Fruit fly (Drosophila melanogaster) whole organism, embryonic: ENCODE results near the gene CG31275.
A peak's percentile ranks its signal among the peaks of the same experiment; 100 is the strongest.

Source experiments
- CG10431 ChIP-seq: fragments of 200-800 bp; sonication (Bioruptor generic); optimal IDR thresholded peaks from 3 replicates; lab custom pipeline; 2018; ENCODE audit warnings: missing biosample characterization, mild to moderate bottlenecking, missing genetic modification characterization
- CG11723 ChIP-seq: fragments of 200-800 bp; sonication (Bioruptor generic); optimal IDR thresholded peaks from 2 replicates; lab custom pipeline; 2017; ENCODE audit warnings: missing biosample characterization, mild to moderate bottlenecking, missing genetic modification characterization
- CG14014 ChIP-seq: fragments of 200-800 bp; sonication (Bioruptor generic); IDR thresholded peaks from 2 replicates; pipeline ENCODE4 v1.3.6; 2022; ENCODE audit warnings: missing biosample characterization, missing genetic modification characterization
- CG14441 ChIP-seq: fragments of 200-800 bp; sonication (Bioruptor generic); IDR thresholded peaks from 2 replicates; pipeline ENCODE4 v1.3.6; 2022; ENCODE audit warnings: missing biosample characterization, missing genetic modification characterization
- CG15073 ChIP-seq: fragments of 200-800 bp; sonication (Bioruptor generic); optimal IDR thresholded peaks from 2 replicates; lab custom pipeline; 2016; ENCODE audit warnings: missing biosample characterization, missing genetic modification characterization
- CG15514 ChIP-seq: fragments of 200-800 bp; sonication (Bioruptor generic); optimal IDR thresholded peaks from 3 replicates; lab custom pipeline; 2017; ENCODE audit warnings: missing biosample characterization, missing genetic modification characterization, mild to moderate bottlenecking, moderate library complexity, missing genetic modification reagents
- CG1792 ChIP-seq: fragments of 200-800 bp; sonication (Bioruptor generic); optimal IDR thresholded peaks from 2 replicates; lab custom pipeline; 2016; ENCODE audit warnings: missing biosample characterization, missing genetic modification characterization
- CG2678 ChIP-seq: fragments of 200-800 bp; sonication (Bioruptor generic); optimal IDR thresholded peaks from 3 replicates; lab custom pipeline; 2019; ENCODE audit warnings: missing biosample characterization, mild to moderate bottlenecking, missing genetic modification characterization, moderate library complexity
- CG32532 ChIP-seq: fragments of 200-800 bp; sonication (Bioruptor generic); IDR thresholded peaks from 2 replicates; pipeline ENCODE4 v1.3.6; 2022; ENCODE audit warnings: missing biosample characterization, missing genetic modification characterization
- CG3407 ChIP-seq: fragments of 200-800 bp; sonication (Bioruptor generic); optimal IDR thresholded peaks from 2 replicates; lab custom pipeline; 2018; ENCODE audit warnings: missing biosample characterization, mild to moderate bottlenecking, missing genetic modification characterization
- CG34376 ChIP-seq: fragments of 200-800 bp; sonication (Bioruptor generic); optimal IDR thresholded peaks from 2 replicates; lab custom pipeline; 2018; ENCODE audit warnings: missing biosample characterization, mild to moderate bottlenecking, missing genetic modification characterization
- CG7556 ChIP-seq: fragments of 200-800 bp; sonication (Bioruptor generic); optimal IDR thresholded peaks from 2 replicates; lab custom pipeline; 2017; ENCODE audit warnings: missing biosample characterization, mild to moderate bottlenecking, missing genetic modification characterization
- CG7928 ChIP-seq: fragments of 200-800 bp; sonication (Bioruptor generic); optimal IDR thresholded peaks from 2 replicates; lab custom pipeline; 2017; ENCODE audit warnings: missing biosample characterization, mild to moderate bottlenecking, missing genetic modification characterization
- CG8478 ChIP-seq: fragments of >200 bp; optimal IDR thresholded peaks from 2 replicates; lab custom pipeline; 2018
- Chrac-16 ChIP-seq: fragments of 200-800 bp; sonication (Bioruptor generic); optimal IDR thresholded peaks from 3 replicates; lab custom pipeline; 2016; ENCODE audit warnings: missing biosample characterization, missing genetic modification characterization
- CrebB ChIP-seq: fragments of 200-800 bp; sonication (Bioruptor generic); optimal IDR thresholded peaks from 3 replicates; lab custom pipeline; 2018; ENCODE audit warnings: missing biosample characterization, mild to moderate bottlenecking, missing genetic modification characterization
- D ChIP-seq, 2 experiments: fragments of 200-800 bp in 1 of 2; fragments of >200 bp in 1 of 2; sonication (Bioruptor generic) in 1 of 2; optimal IDR thresholded peaks; 2 replicates in 1 of 2; 3 replicates in 1 of 2; lab custom pipeline; 2017; ENCODE audit warnings: mild to moderate bottlenecking in 1 of 2, missing biosample characterization in 1 of 2, missing genetic modification characterization in 1 of 2, missing genetic modification reagents in 1 of 2
- D19B ChIP-seq: fragments of 200-800 bp; sonication (Bioruptor generic); optimal IDR thresholded peaks from 2 replicates; lab custom pipeline; 2017; ENCODE audit warnings: missing biosample characterization, mild to moderate bottlenecking, missing genetic modification characterization
- Dad ChIP-seq: fragments of 200-800 bp; sonication (Bioruptor generic); optimal IDR thresholded peaks from 3 replicates; lab custom pipeline; 2016; ENCODE audit warnings: missing biosample characterization, missing genetic modification characterization
- Dfd ChIP-seq, 2 experiments: fragments of >200 bp; optimal IDR thresholded peaks; 2 replicates each; lab custom pipeline; 2017; ENCODE audit warnings: missing biosample characterization in 2 of 2, missing genetic modification characterization in 2 of 2
- Dip2 ChIP-seq: fragments of 200-800 bp; sonication (Bioruptor generic); IDR thresholded peaks from 2 replicates; pipeline ENCODE4 v1.3.6; 2022; ENCODE audit warnings: missing biosample characterization, missing genetic modification characterization
- ERR ChIP-seq: fragments of 200-800 bp; sonication (Bioruptor generic); optimal IDR thresholded peaks from 2 replicates; lab custom pipeline; 2016; ENCODE audit warnings: missing biosample characterization, missing genetic modification characterization
- Ets97D ChIP-seq: fragments of 200-800 bp; sonication (Bioruptor generic); optimal IDR thresholded peaks from 3 replicates; lab custom pipeline; 2016; ENCODE audit warnings: missing biosample characterization, missing genetic modification characterization
- Hr39 ChIP-seq: fragments of >200 bp; optimal IDR thresholded peaks from 2 replicates; lab custom pipeline; 2017
- Hr51 ChIP-seq, 2 experiments: fragments of 200-800 bp; sonication (Bioruptor generic); optimal IDR thresholded peaks; 2 replicates in 1 of 2; 3 replicates in 1 of 2; lab custom pipeline; 2016 to 2018; ENCODE audit warnings: missing biosample characterization in 2 of 2, missing genetic modification characterization in 2 of 2, mild to moderate bottlenecking in 1 of 2, moderate library complexity in 1 of 2
- Max ChIP-seq: fragments of 200-800 bp; sonication (Bioruptor generic); optimal IDR thresholded peaks from 2 replicates; lab custom pipeline; 2016; ENCODE audit warnings: missing biosample characterization, mild to moderate bottlenecking, missing genetic modification characterization
- Med ChIP-seq: fragments of 200-800 bp; sonication (Bioruptor generic); peaks from one replicate; lab custom pipeline; 2016; ENCODE audit warnings: missing biosample characterization, missing genetic modification characterization, mild to moderate bottlenecking, inconsistent platforms, moderate library complexity
- Neu2 ChIP-seq: fragments of 200-800 bp; sonication (Bioruptor generic); optimal IDR thresholded peaks from 3 replicates; lab custom pipeline; 2016; ENCODE audit warnings: missing biosample characterization, missing genetic modification characterization, borderline replicate concordance
- Optix ChIP-seq: fragments of 200-800 bp; sonication (Bioruptor generic); IDR thresholded peaks from 3 replicates; pipeline ENCODE4 v1.3.6; 2022; ENCODE audit warnings: missing biosample characterization, missing genetic modification characterization
- Poxn ChIP-seq: fragments of 200-800 bp; sonication (Bioruptor generic); IDR thresholded peaks from 2 replicates; pipeline ENCODE4 v1.3.6; 2022; ENCODE audit warnings: missing biosample characterization, missing genetic modification characterization
- Rx ChIP-seq: fragments of 200-800 bp; sonication (Bioruptor generic); IDR thresholded peaks from 2 replicates; pipeline ENCODE4 v1.3.6; 2022; ENCODE audit warnings: missing biosample characterization, missing genetic modification characterization
- Side ChIP-seq: fragments of 200-800 bp; sonication (Bioruptor generic); optimal IDR thresholded peaks from 2 replicates; lab custom pipeline; 2016; ENCODE audit warnings: missing biosample characterization, missing genetic modification characterization
- Sin3A ChIP-seq: fragments of >200 bp; optimal IDR thresholded peaks from 2 replicates; lab custom pipeline; 2018
- ab ChIP-seq: fragments of 200-800 bp; sonication (Bioruptor generic); optimal IDR thresholded peaks from 2 replicates; lab custom pipeline; 2016; ENCODE audit warnings: missing biosample characterization, missing genetic modification characterization
- ara ChIP-seq: fragments of 200-800 bp; sonication (Bioruptor generic); IDR thresholded peaks from 2 replicates; pipeline ENCODE4 v1.3.6; 2022; ENCODE audit warnings: missing biosample characterization, missing genetic modification characterization
- dmrt11E ChIP-seq: fragments of 200-800 bp; sonication (Bioruptor generic); optimal IDR thresholded peaks from 3 replicates; lab custom pipeline; 2018; ENCODE audit warnings: missing biosample characterization, mild to moderate bottlenecking, missing genetic modification characterization, moderate library complexity
- exex ChIP-seq: fragments of 200-800 bp; sonication (Bioruptor generic); optimal IDR thresholded peaks from 4 replicates; lab custom pipeline; 2018; ENCODE audit warnings: missing biosample characterization, mild to moderate bottlenecking, missing genetic modification characterization, moderate library complexity
- gce ChIP-seq: fragments of 200-800 bp; sonication (Bioruptor generic); IDR thresholded peaks from 3 replicates; pipeline ENCODE4 v1.3.6; 2022; ENCODE audit warnings: missing biosample characterization, missing genetic modification characterization
- gro ChIP-seq: fragments of 200-800 bp; sonication (Bioruptor generic); optimal IDR thresholded peaks from 2 replicates; lab custom pipeline; 2016; ENCODE audit warnings: missing biosample characterization, missing genetic modification characterization
- nerfin-2 ChIP-seq: fragments of 200-800 bp; sonication (Bioruptor generic); IDR thresholded peaks from 2 replicates; pipeline ENCODE4 v1.3.6; 2022; ENCODE audit warnings: missing biosample characterization, missing genetic modification characterization; ENCODE audit not compliant: partially characterized antibody
- p53 ChIP-seq: fragments of 200-800 bp; sonication (Bioruptor generic); optimal IDR thresholded peaks from 2 replicates; lab custom pipeline; 2016; ENCODE audit warnings: missing biosample characterization, missing genetic modification characterization
- pan ChIP-seq, 4 experiments: fragments of >200 bp in 3 of 4; fragments of 200-800 bp in 1 of 4; sonication (Bioruptor generic) in 1 of 4; optimal IDR thresholded peaks in 3 of 4; IDR thresholded peaks in 1 of 4; 2 replicates each; pipeline versions ENCODE4 v1.3.6 to Lab custom; 2017 to 2022; ENCODE audit warnings: missing biosample characterization in 2 of 4, missing genetic modification characterization in 2 of 4, mixed read lengths in 1 of 4
- pnt ChIP-seq: fragments of 200-800 bp; sonication (Bioruptor generic); optimal IDR thresholded peaks from 3 replicates; lab custom pipeline; 2016; ENCODE audit warnings: missing biosample characterization, missing genetic modification characterization
- prd ChIP-seq, 3 experiments: fragments of >200 bp in 2 of 3; fragments of 200-800 bp in 1 of 3; sonication (Bioruptor generic) in 1 of 3; optimal IDR thresholded peaks in 2 of 3; IDR thresholded peaks in 1 of 3; 2 replicates in 2 of 3; 3 replicates in 1 of 3; pipeline versions ENCODE4 v1.3.6 to Lab custom; 2017 to 2022; ENCODE audit warnings: missing biosample characterization in 1 of 3, missing genetic modification characterization in 1 of 3
- scrt ChIP-seq: fragments of 200-800 bp; sonication (Bioruptor generic); optimal IDR thresholded peaks from 2 replicates; lab custom pipeline; 2018; ENCODE audit warnings: missing biosample characterization, mild to moderate bottlenecking, missing genetic modification characterization, moderate library complexity
- sens-2 ChIP-seq: fragments of 200-800 bp; sonication (Bioruptor generic); IDR thresholded peaks from 2 replicates; pipeline ENCODE4 v1.3.6; 2022; ENCODE audit warnings: missing biosample characterization, missing genetic modification characterization
- sug ChIP-seq: fragments of 200-800 bp; optimal IDR thresholded peaks from 2 replicates; lab custom pipeline; 2019; ENCODE audit warnings: missing biosample characterization, mild to moderate bottlenecking, missing genetic modification characterization, moderate library complexity
- wor ChIP-seq: fragments of 200-800 bp; sonication (Bioruptor generic); IDR thresholded peaks from 2 replicates; pipeline ENCODE4 v1.3.6; 2022; ENCODE audit warnings: missing biosample characterization, missing genetic modification characterization
- zfh1 ChIP-seq: fragments of 200-800 bp; sonication (Bioruptor generic); IDR thresholded peaks from 3 replicates; pipeline ENCODE4 v1.3.6; 2022; ENCODE audit warnings: missing biosample characterization, missing genetic modification characterization

CG31275 gene

dm6 chr3R:16793935-16794589 is 42.9 kb upstream of the CG31275 start (continued):
- TF ChIP-seq gce (GFP tag; lab: Robert Waterston, UW) (no peak), Hr39 (lab: Kevin White, UChicago) (no peak), CG7928 (GFP tag; lab: Kevin White, UChicago) (no peak), Chrac-16 (peak; percentile 42), Dip2 (GFP tag; lab: Robert Waterston, UW) (no peak), Dfd (GFP tag; optimal IDR thresholded peaks at IDR 0.05; lab: Kevin White, UChicago) (no peak), D19B (GFP tag; lab: Kevin White, UChicago) (peak; percentile 18), CG3407 (GFP tag; lab: Kevin White, UChicago) (peak; percentile 29), sug (tag; lab: Kevin White, UChicago) (no peak), scrt (GFP tag; lab: Kevin White, UChicago) (peak; percentile 56), CG1792 (GFP tag; lab: Kevin White, UChicago) (no peak), CG15073 (GFP tag; lab: Kevin White, UChicago) (no peak), pnt (no peak), Dad (peak; percentile 6), CG11723 (GFP tag; lab: Kevin White, UChicago) (peak; percentile 15), CG32532 (no peak), prd (optimal IDR thresholded peaks at IDR 0.05; lab: Kevin White, UChicago) (no peak), prd (GFP tag; IDR thresholded peaks at IDR 0.05; lab: Robert Waterston, UW) (peak; percentile 56), CG2678 (tag; lab: Kevin White, UChicago) (peak; percentile 86), nerfin-2 (GFP tag; lab: Robert Waterston, UW) (no peak), CG8478 (lab: Kevin White, UChicago) (no peak), CG14441 (GFP tag; lab: Robert Waterston, UW) (0 out of 2 replicates have a peak, but pooled peaks have one; percentile 27), Side (GFP tag; lab: Kevin White, UChicago) (peak; percentile 7), ab (no peak), CG15514 (GFP tag; lab: Kevin White, UChicago) (peak; percentile 54), CG7556 (GFP tag; lab: Kevin White, UChicago) (peak; percentile 87), Poxn (GFP tag; lab: Robert Waterston, UW) (no peak), p53 (GFP tag; lab: Kevin White, UChicago) (no peak), ERR (GFP tag; lab: Kevin White, UChicago) (no peak), Max (GFP tag; lab: Kevin White, UChicago) (peak; percentile 20), CG34376 (GFP tag; lab: Kevin White, UChicago) (peak; percentile 0), ara (GFP tag; lab: Robert Waterston, UW) (no peak), gro (GFP tag; lab: Kevin White, UChicago) (no peak), sens-2 (no peak), dmrt11E (tag; lab: Kevin White, UChicago) (peak; percentile 67), Hr51 (GFP tag; optimal IDR thresholded peaks at IDR 0.05; lab: Kevin White, UChicago) (peak in 1 of 2 experiments; percentile 73), CrebB (tag; lab: Kevin White, UChicago) (no peak), Ets97D (no peak), zfh1 (GFP tag; lab: Robert Waterston, UW) (no peak), CG10431 (no peak), D (optimal IDR thresholded peaks at IDR 0.05; lab: Kevin White, UChicago) (no peak), D (GFP tag; optimal IDR thresholded peaks at IDR 0.05; lab: Kevin White, UChicago) (peak; percentile 63), Optix (no peak), Sin3A (lab: Kevin White, UChicago) (no peak), exex (tag; lab: Kevin White, UChicago) (no peak), Med (peak; percentile 81), Neu2 (GFP tag; lab: Kevin White, UChicago) (no peak), Rx (GFP tag; lab: Robert Waterston, UW) (peak; percentile 16; the same call in 1 of the 2 replicates), CG14014 (GFP tag; lab: Robert Waterston, UW) (no peak; the same call in 1 of the 2 replicates), wor (GFP tag; lab: Robert Waterston, UW) (0 out of 2 replicates have a peak, but pooled peaks have one; percentile 16), pan (optimal IDR thresholded peaks at IDR 0.05; lab: Kevin White, UChicago) (no peak), pan (GFP tag; optimal IDR thresholded peaks at IDR 0.05 in 1 of 2, IDR thresholded peaks at IDR 0.05 in 1 of 2) (peak in 1 of 2 experiments; percentile 42)
